Fruit fly (Drosophila melanogaster): ENCODE data around the gene CG34293.

CG34293 gene

DNA sequence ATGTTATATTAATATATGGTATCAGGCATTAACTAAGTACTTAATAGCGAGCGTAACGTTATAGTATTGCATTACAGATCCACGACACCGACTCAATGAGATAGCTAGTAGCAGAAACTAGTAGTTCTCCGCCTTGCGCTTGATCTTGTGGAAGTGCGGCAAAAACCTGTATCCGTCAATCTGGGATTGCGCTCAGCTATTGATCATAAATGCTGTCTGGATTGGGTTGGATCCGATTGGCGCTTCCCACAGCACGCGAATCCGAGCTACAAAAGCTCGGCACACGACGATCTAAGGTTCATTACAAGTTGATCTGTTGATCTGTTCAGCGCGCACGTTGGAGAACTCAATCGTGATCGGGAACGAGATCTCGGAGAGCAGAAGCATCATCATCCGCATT, 4.5 kb downstream of the CG34293 start, which contains the start of gene CG5909:
Gene CG5909 (plus strand): TSS at position 301 of the 400 bp plus-strand sequence.
- TF ChIP-seq h (optimal IDR thresholded peaks at IDR 0.05): no peak
- TF ChIP-seq insv (optimal IDR thresholded peaks at IDR 0.05): no peak
- no peak for TF ChIP-seq ttk (optimal IDR thresholded peaks at IDR 0.05)
- TF ChIP-seq psq (optimal IDR thresholded peaks at IDR 0.05): no peak

DNA sequence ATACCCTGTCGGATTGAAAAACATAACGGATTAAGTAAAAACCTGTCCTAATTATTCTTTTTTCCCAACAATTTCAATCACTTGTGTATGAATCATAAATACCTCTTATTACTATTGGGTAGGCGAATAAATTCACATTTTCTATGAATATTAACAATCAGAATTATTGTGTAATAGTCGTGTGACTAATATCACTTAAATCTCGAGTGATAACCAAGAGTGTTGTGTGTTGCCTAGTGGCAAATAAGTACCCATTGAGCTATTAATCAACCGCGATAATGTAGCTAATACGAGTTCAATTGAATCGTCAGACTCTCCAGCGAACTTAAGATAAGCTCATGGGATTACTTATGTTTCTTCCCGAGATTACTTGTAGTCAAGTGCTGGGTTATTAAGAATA, 5.5 kb downstream of the CG34293 start:
- TF ChIP-seq Sin3A (optimal IDR thresholded peaks at IDR 0.05) (no peak), Myc (optimal IDR thresholded peaks at IDR 0.05) (no peak), psq (optimal IDR thresholded peaks at IDR 0.05) (no peak), h (optimal IDR thresholded peaks at IDR 0.05) (no peak), ttk (optimal IDR thresholded peaks at IDR 0.05) (no peak), insv (optimal IDR thresholded peaks at IDR 0.05) (no peak)

DNA sequence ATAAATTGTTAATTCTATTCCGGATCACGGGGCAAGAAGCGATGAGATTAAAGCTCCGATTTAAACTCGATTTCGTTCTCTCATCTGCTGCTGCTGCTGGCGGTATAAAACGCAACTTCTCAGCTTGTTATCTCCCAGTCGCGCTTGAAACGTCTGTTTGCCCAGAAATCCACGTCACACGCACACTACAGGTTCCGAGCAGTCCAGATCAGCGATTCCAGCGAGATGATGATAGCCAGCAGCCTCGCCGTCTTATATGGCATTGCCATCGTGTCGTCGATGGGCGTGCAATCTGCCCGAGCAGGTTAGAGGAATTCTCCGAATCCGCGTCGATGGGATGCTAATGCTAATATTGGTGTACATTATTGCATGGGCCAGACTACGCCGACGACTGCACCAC, 7.6 kb downstream of the CG34293 start, which contains the start of gene grass:
Gene grass (plus strand): TSS at position 135 of the 400 bp plus-strand sequence.
- no peak for TF ChIP-seq h (optimal IDR thresholded peaks at IDR 0.05)
- no peak for TF ChIP-seq Myc (optimal IDR thresholded peaks at IDR 0.05)
- TF ChIP-seq Sin3A (optimal IDR thresholded peaks at IDR 0.05): no peak
- no peak for TF ChIP-seq psq (optimal IDR thresholded peaks at IDR 0.05)
- TF ChIP-seq insv (optimal IDR thresholded peaks at IDR 0.05): no peak
- no peak for TF ChIP-seq ttk (optimal IDR thresholded peaks at IDR 0.05)

DNA sequence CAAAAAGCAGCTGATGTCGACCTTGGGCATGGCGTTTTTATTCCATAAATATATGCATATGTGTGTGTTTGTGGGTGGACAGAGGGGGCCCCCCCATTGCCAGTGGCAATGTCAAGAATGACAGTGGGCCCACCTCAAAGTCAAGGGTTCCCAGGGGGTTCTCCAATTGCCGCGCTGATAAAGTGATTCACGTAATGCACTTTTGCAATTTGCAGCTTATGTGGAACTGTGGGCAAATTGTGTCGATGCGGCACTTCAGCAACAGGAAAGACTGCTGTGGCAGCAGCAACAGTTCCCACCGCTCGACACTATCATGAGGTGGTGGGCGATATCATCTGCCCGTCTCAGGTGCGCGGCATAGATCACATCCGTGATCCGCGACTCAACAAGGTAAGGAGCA, 11.4 kb downstream of the CG34293 start:
- TF ChIP-seq h (optimal IDR thresholded peaks at IDR 0.05): no peak
- no peak for TF ChIP-seq Myc (optimal IDR thresholded peaks at IDR 0.05)
- TF ChIP-seq psq (optimal IDR thresholded peaks at IDR 0.05): no peak
- no peak for TF ChIP-seq ttk (optimal IDR thresholded peaks at IDR 0.05)
- TF ChIP-seq insv (optimal IDR thresholded peaks at IDR 0.05): no peak
- TF ChIP-seq Sin3A (optimal IDR thresholded peaks at IDR 0.05): no peak

DNA sequence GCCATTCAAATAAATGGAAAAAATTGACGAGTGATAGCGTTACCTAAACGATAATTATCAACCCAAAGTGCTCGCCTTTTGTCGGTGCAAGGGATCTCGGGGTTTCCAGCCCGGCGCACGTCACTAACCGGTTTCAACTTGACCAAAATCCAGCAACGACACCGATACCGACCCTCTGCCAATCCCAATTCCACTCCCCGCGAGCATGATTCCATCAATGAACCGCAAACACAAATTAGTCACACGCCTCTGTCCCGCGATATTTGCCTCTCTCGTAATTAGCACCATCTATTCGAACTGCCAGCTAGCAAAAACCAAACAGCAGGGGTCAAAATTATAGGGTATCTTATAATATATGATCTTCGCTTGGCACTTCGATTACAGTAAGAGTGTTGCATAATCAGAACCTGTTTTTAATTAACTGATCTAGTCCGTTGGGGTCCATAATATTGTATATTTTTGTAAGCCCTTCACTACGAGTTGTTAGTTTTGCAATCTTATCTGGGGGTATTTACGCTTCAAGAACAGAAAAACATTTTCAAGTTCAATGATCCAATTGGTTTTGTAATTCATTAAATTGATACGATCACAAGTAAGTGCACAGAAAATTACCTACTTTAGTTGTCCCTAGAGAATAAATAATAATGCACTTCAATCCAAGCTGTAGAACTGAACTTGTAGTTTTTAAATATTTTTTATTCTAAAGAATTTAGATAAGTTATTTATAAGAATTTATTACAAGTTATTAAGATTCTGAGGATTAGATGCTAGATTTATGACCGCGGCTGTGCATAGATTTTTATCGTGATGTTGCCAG, 12.1 kb downstream of the CG34293 start:
- no peak for TF ChIP-seq Sin3A (optimal IDR thresholded peaks at IDR 0.05)
- TF ChIP-seq ttk (optimal IDR thresholded peaks at IDR 0.05): no peak
- no peak for TF ChIP-seq Myc (optimal IDR thresholded peaks at IDR 0.05)
- no peak for TF ChIP-seq h (optimal IDR thresholded peaks at IDR 0.05)
- no peak for TF ChIP-seq insv (optimal IDR thresholded peaks at IDR 0.05)
- no peak for TF ChIP-seq psq (optimal IDR thresholded peaks at IDR 0.05)

DNA sequence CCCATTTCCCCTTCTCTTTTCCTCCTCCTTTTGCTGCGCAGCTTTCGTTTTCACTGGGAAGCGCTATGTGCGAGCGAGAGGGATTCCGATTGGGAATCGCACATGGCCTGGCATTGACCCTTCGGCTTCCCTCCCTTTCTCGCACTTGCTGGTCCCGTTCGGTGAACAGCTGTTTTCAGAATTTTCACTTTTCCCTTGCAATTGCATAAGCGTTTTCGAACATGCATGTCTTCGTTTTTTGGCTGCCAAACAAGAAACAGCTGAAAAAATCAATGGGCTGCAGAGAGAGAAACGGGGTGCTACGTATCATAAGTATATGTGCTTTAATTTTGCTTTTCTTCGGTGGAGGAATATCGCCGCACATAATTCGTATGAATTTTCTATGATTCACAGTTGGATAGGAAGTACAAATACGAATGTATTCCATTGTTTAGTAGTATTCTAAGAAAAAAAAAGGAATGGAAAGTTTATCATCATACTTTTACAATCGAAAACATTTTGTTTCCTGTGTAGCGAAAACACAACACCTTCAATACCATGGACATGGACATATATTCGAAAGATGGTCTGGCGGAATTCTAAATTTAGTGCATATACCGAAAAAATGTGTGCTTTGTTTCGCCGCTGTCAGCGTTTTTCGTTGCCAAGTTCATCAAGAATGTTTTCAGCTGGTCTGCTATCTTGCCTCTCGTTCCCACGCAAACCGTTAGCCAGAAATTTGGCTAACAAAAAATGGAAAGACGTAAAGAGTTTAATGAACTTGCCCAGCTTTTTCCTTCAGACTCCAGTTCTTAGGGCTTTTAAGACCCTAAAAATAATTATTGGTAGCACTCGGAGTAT, 13.0 kb downstream of the CG34293 start:
- TF ChIP-seq Myc (optimal IDR thresholded peaks at IDR 0.05) (no peak), insv (optimal IDR thresholded peaks at IDR 0.05) (no peak), ttk (optimal IDR thresholded peaks at IDR 0.05) (no peak), psq (optimal IDR thresholded peaks at IDR 0.05) (no peak), Sin3A (optimal IDR thresholded peaks at IDR 0.05) (no peak), h (optimal IDR thresholded peaks at IDR 0.05) (no peak)

DNA sequence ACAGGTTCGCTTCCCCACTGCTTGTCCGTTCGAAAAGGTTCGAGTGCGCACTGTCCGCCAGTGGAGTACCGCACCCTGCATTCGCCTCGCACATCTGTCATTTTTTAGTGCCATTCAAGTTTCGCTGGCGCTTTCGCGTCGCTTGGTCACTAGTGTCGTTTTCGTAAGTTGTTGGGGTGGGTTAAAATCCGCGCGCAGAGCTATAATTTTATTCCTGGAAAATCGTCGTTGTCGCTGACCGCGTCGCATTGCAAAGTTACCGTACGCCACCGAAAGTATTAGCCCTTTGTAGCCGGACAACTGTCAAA, 13.9 kb downstream of the CG34293 start, which contains the start of gene Men-b:
Gene Men-b (plus strand): TSS at position 147 of the 308 bp plus-strand sequence.
- no peak for TF ChIP-seq ttk (optimal IDR thresholded peaks at IDR 0.05)
- no peak for TF ChIP-seq h (optimal IDR thresholded peaks at IDR 0.05)
- no peak for TF ChIP-seq psq (optimal IDR thresholded peaks at IDR 0.05)
- TF ChIP-seq Sin3A (optimal IDR thresholded peaks at IDR 0.05): no peak
- TF ChIP-seq insv (optimal IDR thresholded peaks at IDR 0.05): no peak
- no peak for TF ChIP-seq Myc (optimal IDR thresholded peaks at IDR 0.05)

DNA sequence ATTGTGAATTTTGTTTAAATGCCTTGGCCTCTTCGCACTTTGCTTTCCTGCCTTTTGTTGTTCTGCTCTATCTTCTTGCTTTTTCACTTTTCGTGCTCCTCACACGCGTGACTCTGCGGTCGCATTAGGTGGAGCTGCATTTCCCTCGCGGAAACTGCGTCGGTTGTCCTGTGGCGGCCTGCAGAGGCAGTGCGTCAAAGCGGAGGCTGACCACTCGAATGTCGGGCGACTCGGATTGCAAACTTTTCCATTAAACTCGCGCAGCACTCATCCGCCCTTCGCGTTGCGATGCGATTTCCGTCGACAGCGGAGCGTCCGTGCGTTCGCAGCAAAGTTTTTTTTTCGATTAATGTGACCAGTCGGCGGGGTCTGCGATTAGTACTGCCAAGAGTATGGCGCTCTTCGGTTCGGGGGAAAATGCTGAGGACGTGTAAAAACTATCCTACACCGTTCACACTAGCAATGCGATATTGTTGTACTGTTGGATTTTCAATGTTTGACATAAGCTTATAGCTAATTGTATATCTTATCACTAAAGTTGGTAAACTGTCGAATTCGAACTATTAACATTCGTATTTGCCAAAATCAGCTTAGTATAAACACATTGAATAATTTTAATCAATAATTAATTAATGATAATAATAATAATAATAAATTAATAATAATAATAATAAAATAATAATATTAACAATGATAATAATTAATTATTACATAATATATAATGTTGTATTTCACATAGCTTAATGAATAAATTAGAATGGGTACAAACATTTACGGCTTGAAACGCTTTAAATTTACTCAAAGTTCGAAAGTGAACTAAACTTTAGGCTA, 14.5 kb downstream of the CG34293 start, which contains the start of gene CG6051:
Gene CG6051 (minus strand): TSS at position 385 of the 831 bp plus-strand sequence.
- TF ChIP-seq Sin3A (optimal IDR thresholded peaks at IDR 0.05): no peak
- TF ChIP-seq h (optimal IDR thresholded peaks at IDR 0.05): no peak
- TF ChIP-seq insv (optimal IDR thresholded peaks at IDR 0.05): no peak
- no peak for TF ChIP-seq psq (optimal IDR thresholded peaks at IDR 0.05)
- no peak for TF ChIP-seq Myc (optimal IDR thresholded peaks at IDR 0.05)
- TF ChIP-seq ttk (optimal IDR thresholded peaks at IDR 0.05): no peak

DNA sequence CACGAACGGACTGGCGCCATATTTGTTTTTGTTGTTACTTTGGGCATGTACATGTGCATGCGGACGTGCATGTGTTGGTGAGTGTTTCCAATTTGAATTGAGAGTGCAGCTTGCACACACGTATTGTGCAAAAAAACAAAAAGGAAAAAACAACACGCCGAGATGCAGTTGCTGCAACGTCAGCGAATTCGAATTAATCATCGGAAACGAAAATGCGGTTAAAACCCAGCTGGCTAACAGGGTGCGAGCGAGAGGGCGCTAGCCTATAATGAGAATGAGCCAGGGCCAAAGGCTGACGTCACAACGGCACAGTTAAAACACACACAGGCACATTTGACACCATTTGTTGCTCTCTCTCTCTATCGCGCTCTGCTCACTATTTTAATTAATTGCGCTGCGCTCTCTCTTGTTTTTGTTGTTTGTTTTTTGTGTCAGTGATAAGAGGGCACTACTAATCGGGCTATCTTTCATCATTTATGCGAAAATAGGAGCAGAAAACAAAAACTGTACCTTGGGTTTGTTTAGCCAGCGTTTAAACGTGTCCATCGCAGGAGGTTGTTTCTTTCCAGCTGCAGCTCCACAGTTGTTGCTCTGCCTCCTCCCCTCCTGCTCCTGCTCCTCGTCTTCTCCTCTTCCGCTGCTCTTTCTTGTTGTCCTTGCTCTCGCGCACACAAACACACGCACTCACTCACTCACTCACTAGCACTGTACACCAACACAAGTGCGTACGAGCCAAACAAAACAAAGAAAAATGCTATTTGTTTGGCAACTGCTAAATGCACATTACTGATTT, 15.3 kb downstream of the CG34293 start:
- TF ChIP-seq ttk (optimal IDR thresholded peaks at IDR 0.05) (no peak), Myc (optimal IDR thresholded peaks at IDR 0.05) (no peak), psq (optimal IDR thresholded peaks at IDR 0.05) (no peak), Sin3A (optimal IDR thresholded peaks at IDR 0.05) (no peak), h (optimal IDR thresholded peaks at IDR 0.05) (no peak), insv (optimal IDR thresholded peaks at IDR 0.05) (no peak)

DNA sequence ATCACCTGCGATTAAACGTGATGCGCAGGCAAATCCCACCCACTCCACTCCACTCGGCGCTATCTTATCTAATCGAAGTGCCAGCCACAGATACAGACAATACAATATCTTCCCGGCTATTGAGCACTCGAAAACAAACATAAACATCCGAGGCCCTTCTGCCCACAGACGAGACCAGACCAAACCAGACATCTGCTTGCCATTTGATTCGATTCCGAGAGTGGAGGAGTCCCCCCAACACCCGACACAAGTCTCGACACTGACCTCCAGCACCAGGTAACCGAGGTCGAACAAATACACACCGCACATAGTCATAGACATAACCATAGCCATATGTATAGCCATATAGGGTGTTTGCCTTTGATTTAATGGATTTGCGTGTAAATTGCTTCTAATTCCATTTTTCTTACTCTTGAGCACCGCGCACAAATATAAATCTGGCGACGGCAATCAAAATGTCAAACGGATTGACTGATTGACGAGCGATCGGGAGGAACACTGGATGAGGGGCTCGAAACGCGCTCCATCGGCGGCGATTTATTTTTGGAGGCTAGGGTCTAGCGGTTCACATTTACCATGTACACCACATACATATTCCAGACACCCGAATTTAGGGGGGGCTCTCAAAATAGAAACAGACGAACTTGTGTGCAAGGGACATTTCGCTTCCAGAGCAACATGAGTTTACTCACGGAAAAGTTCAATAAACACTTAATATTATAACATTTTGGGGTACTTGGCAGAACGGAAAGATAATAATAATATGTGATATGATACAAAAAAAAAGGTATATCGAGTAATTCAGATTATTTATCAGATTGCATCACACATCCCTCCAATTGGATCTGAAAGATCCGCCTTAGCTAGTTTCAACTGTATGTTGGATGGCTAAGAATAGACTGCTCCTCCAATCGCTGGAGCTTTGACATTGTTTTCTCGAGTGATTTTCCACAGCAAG, 16.3 kb downstream of the CG34293 start:
- TF ChIP-seq h (optimal IDR thresholded peaks at IDR 0.05) (no peak), Sin3A (optimal IDR thresholded peaks at IDR 0.05) (no peak), psq (optimal IDR thresholded peaks at IDR 0.05) (no peak), Myc (optimal IDR thresholded peaks at IDR 0.05) (no peak), ttk (optimal IDR thresholded peaks at IDR 0.05) (no peak), insv (optimal IDR thresholded peaks at IDR 0.05) (no peak)
